Worm (Caenorhabditis elegans) whole organism, early embryonic: ENCODE results near the gene gpd-4.

ENCODE experiments used
- B0310.2 ChIP-seq: sonication (generic microtip); optimal IDR thresholded peaks from 2 replicates; lab custom pipeline; 2016; ENCODE audit warnings: mild to moderate bottlenecking, missing genetic modification characterization, missing compliant biosample characterization
- F13C5.2 ChIP-seq: sonication (generic microtip); optimal IDR thresholded peaks from 2 replicates; lab custom pipeline; 2017; ENCODE audit warnings: mild to moderate bottlenecking, missing genetic modification characterization, inconsistent platforms, missing compliant biosample characterization
- aly-1 ChIP-seq: sonication (generic microtip); optimal IDR thresholded peaks from 2 replicates; lab custom pipeline; 2016; ENCODE audit warnings: missing genetic modification characterization, missing compliant biosample characterization
- ama-1 ChIP-seq: fragments of 150-350 bp; optimal IDR thresholded peaks from 2 replicates; lab custom pipeline; 2014
- ceh-13 ChIP-seq: fragments of 200-800 bp; sonication (Bioruptor generic); optimal IDR thresholded peaks from 2 replicates; lab custom pipeline; 2018; ENCODE audit warnings: mild to moderate bottlenecking, missing genetic modification characterization, missing compliant biosample characterization
- ceh-36 ChIP-seq: sonication (generic microtip); optimal IDR thresholded peaks from 2 replicates; lab custom pipeline; 2016; ENCODE audit warnings: missing genetic modification characterization, inconsistent platforms, missing compliant biosample characterization
- ets-7 ChIP-seq: sonication (generic microtip); optimal IDR thresholded peaks from 2 replicates; lab custom pipeline; 2016; ENCODE audit warnings: missing genotype, missing genetic modification characterization, missing compliant biosample characterization
- flt-1 ChIP-seq: fragments of 200-800 bp; sonication (Bioruptor generic); IDR thresholded peaks from 2 replicates; pipeline ENCODE4 v1.3.6; 2022; ENCODE audit warnings: missing genetic modification characterization, missing compliant biosample characterization
- hmbx-1 ChIP-seq: sonication (generic microtip); optimal IDR thresholded peaks from 2 replicates; lab custom pipeline; 2016; ENCODE audit warnings: mild to moderate bottlenecking, missing genetic modification characterization, missing compliant biosample characterization
- hmg-4 ChIP-seq: fragments of 200-800 bp; sonication (Bioruptor generic); optimal IDR thresholded peaks from 2 replicates; lab custom pipeline; 2018; ENCODE audit warnings: mild to moderate bottlenecking, missing genetic modification characterization, missing compliant biosample characterization
- hnd-1 ChIP-seq: sonication (generic microtip); optimal IDR thresholded peaks from 2 replicates; lab custom pipeline; 2016; ENCODE audit warnings: missing genetic modification characterization, missing compliant biosample characterization
- pes-1 ChIP-seq: fragments of 200-800 bp; sonication (Bioruptor generic); IDR thresholded peaks from 2 replicates; pipeline ENCODE4 v1.3.6; 2022; ENCODE audit warnings: missing genetic modification reagents, missing genetic modification characterization, missing compliant biosample characterization
- scrt-1 ChIP-seq: fragments of 200-800 bp; sonication (Bioruptor generic); IDR thresholded peaks from 2 replicates; pipeline ENCODE4 v1.3.6; 2022; ENCODE audit warnings: missing genetic modification characterization, missing compliant biosample characterization
- sea-1 ChIP-seq: fragments of 200-800 bp; sonication (Bioruptor generic); conservative IDR thresholded peaks from 2 replicates; pipeline ENCODE4 v1.3.6; 2022; ENCODE audit warnings: missing genetic modification characterization, missing compliant biosample characterization
- tbx-11 ChIP-seq: fragments of 200-800 bp; sonication (Bioruptor generic); IDR thresholded peaks from 2 replicates; pipeline ENCODE4 v1.3.6; 2022; ENCODE audit warnings: missing genetic modification characterization, missing compliant biosample characterization
- tbx-37 ChIP-seq: fragments of 200-800 bp; sonication (Bioruptor generic); conservative IDR thresholded peaks from 2 replicates; pipeline ENCODE4 v1.3.6; 2022; ENCODE audit warnings: missing genetic modification reagents, missing genetic modification characterization, missing compliant biosample characterization
- tra-4 ChIP-seq: sonication (generic microtip); optimal IDR thresholded peaks from 2 replicates; lab custom pipeline; 2017; ENCODE audit warnings: missing genetic modification characterization, missing compliant biosample characterization

gpd-4 gene

ce11 chrII:10170837-10171318, at the start of gene gpd-4:
TSS of gene gpd-4 (plus strand) at chrII:10171268.
- TF ChIP-seq hmg-4 (GFP tag; lab: Kevin White, UChicago) (no peak), hmbx-1 (no peak), pes-1 (GFP tag; lab: Robert Waterston, UW) (no peak), aly-1 (tag; lab: Kevin White, UChicago) (no peak), tra-4 (tag; lab: Kevin White, UChicago) (no peak), sea-1 (no peak), ceh-13 (GFP tag; lab: Kevin White, UChicago) (no peak), ets-7 (tag; lab: Kevin White, UChicago) (no peak), scrt-1 (GFP tag; lab: Robert Waterston, UW) (no peak), tbx-11 (no peak), F13C5.2 (tag; lab: Kevin White, UChicago) (no peak), ceh-36 (no peak), flt-1 (no peak), hnd-1 (no peak), B0310.2 (tag; lab: Kevin White, UChicago) (no peak), ama-1 (lab: Kevin White, UChicago) (no peak), tbx-37 (GFP tag; lab: Robert Waterston, UW) (no peak)

ce11 chrII:10121725-10122124, 49.3 kb upstream of the gpd-4 start, which contains the start of gene lov-1:
TSS of gene lov-1 (minus strand) at chrII:10121825.
- TF ChIP-seq hmbx-1 (no peak), tbx-37 (GFP tag; lab: Robert Waterston, UW) (no peak), tbx-11 (no peak), B0310.2 (tag; lab: Kevin White, UChicago) (no peak), ceh-13 (GFP tag; lab: Kevin White, UChicago) (no peak), ceh-36 (no peak), ama-1 (lab: Kevin White, UChicago) (no peak), pes-1 (GFP tag; lab: Robert Waterston, UW) (no peak), tra-4 (tag; lab: Kevin White, UChicago) (no peak), ets-7 (tag; lab: Kevin White, UChicago) (no peak), flt-1 (no peak), hmg-4 (GFP tag; lab: Kevin White, UChicago) (no peak), aly-1 (tag; lab: Kevin White, UChicago) (no peak), sea-1 (no peak), F13C5.2 (tag; lab: Kevin White, UChicago) (no peak), hnd-1 (no peak), scrt-1 (GFP tag; lab: Robert Waterston, UW) (no peak)

ce11 chrII:10122465-10122864, 48.6 kb upstream of the gpd-4 start, which contains the start of gene F27E5.7:
TSS of gene F27E5.7 (plus strand) at chrII:10122765.
- no peak for TF ChIP-seq pes-1 (GFP tag; lab: Robert Waterston, UW)
- TF ChIP-seq ceh-13 (GFP tag; lab: Kevin White, UChicago): no peak
- no peak for TF ChIP-seq sea-1
- TF ChIP-seq hnd-1: no peak
- no peak for TF ChIP-seq tra-4 (tag; lab: Kevin White, UChicago)
- no peak for TF ChIP-seq hmbx-1
- no peak for TF ChIP-seq ets-7 (tag; lab: Kevin White, UChicago)
- TF ChIP-seq ceh-36: no peak

DNA sequence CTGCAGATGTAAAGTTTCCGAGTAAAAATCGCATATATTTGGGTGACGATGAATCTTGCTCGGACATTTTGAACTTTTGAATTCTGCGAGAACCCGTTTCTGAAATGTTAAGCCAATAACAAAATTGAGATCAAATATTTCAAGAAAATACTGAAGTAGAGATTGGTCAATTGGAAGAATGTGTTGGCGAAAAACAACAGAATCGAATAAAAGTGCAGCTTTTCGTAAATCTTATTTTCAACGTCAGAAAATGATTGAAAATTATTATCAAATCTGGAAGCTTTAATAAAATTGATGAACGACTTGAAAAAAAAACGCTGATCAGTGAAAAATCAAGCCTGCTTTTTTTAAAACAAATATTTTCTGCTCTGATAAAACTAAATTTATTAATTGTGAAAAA, 43.7 kb upstream of the gpd-4 start, which contains the start of gene F27E5.8:
TSS of gene F27E5.8 (minus strand) at position 101 of the 400 bp plus-strand sequence.
- TF ChIP-seq flt-1: no peak
- TF ChIP-seq ceh-13 (GFP tag; lab: Kevin White, UChicago): no peak
- no peak for TF ChIP-seq scrt-1 (GFP tag; lab: Robert Waterston, UW)
- TF ChIP-seq hmbx-1: no peak
- TF ChIP-seq F13C5.2 (tag; lab: Kevin White, UChicago): no peak
- no peak for TF ChIP-seq ama-1 (lab: Kevin White, UChicago)
- TF ChIP-seq ets-7 (tag; lab: Kevin White, UChicago): no peak
- no peak for TF ChIP-seq aly-1 (tag; lab: Kevin White, UChicago)
- TF ChIP-seq ceh-36: no peak
- no peak for TF ChIP-seq tbx-11
- no peak for TF ChIP-seq pes-1 (GFP tag; lab: Robert Waterston, UW)
- no peak for TF ChIP-seq hmg-4 (GFP tag; lab: Kevin White, UChicago)
- no peak for TF ChIP-seq tra-4 (tag; lab: Kevin White, UChicago)
- no peak for TF ChIP-seq tbx-37 (GFP tag; lab: Robert Waterston, UW)
- no peak for TF ChIP-seq sea-1
- TF ChIP-seq hnd-1: no peak
- TF ChIP-seq B0310.2 (tag; lab: Kevin White, UChicago): no peak

DNA sequence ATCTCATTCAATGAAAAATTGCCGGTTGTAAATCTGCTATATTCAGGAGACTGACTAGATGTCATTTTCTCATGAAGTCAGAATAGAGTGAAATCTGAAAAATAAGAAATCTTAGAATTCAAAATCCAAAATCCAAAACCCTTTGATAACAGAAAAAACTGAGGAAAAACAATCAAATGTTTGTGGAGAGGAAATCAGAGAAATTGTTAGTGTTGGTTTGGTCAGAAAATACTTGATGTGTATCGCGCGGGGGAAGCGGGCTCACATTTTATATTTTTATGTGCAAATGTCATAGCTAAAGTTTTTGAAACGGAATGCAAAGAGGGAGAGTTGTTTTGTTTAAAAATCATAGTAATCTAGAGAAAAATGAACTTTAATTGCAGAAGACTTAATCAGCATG, 39.3 kb upstream of the gpd-4 start, which contains the start of gene F27E5.5:
TSS of gene F27E5.5 (minus strand) at position 101 of the 400 bp plus-strand sequence.
- TF ChIP-seq pes-1 (GFP tag; lab: Robert Waterston, UW) (no peak), aly-1 (tag; lab: Kevin White, UChicago) (no peak), hmbx-1 (no peak), scrt-1 (GFP tag; lab: Robert Waterston, UW) (no peak), tbx-37 (GFP tag; lab: Robert Waterston, UW) (no peak)

DNA sequence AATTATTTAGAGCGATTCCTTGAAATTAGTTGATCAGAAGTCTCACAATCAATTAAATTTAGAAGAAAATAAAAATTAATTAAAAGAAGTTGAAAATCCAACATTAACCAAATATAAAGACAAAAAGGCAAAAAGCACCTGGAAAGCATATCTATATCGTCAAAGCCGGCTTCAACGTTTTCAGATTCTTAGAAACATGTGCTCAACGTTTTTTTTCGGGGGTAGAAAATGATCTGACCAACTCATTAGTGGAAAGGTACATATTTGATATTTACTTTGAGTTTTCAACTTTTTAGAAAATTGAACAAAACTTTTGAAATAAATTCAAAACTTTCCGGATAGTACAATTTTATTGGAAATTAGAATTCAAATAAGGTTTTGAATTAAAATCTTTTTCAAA, 38.2 kb upstream of the gpd-4 start:
- TF ChIP-seq ama-1 (lab: Kevin White, UChicago) (no peak), hnd-1 (no peak), B0310.2 (tag; lab: Kevin White, UChicago) (no peak), tbx-37 (GFP tag; lab: Robert Waterston, UW) (no peak), flt-1 (no peak), scrt-1 (GFP tag; lab: Robert Waterston, UW) (no peak), hmg-4 (GFP tag; lab: Kevin White, UChicago) (no peak), pes-1 (GFP tag; lab: Robert Waterston, UW) (no peak), tbx-11 (no peak), F13C5.2 (tag; lab: Kevin White, UChicago) (no peak), tra-4 (tag; lab: Kevin White, UChicago) (no peak), ceh-36 (no peak), sea-1 (no peak), hmbx-1 (no peak)

ce11 chrII:10134285-10134995, 36.6 kb upstream of the gpd-4 start, which contains the start of gene F27E5.9:
TSS of gene F27E5.9 (plus strand) at chrII:10134945.
- TF ChIP-seq F13C5.2 (tag; lab: Kevin White, UChicago) (no peak), flt-1 (no peak), tbx-11 (no peak), ets-7 (tag; lab: Kevin White, UChicago) (no peak), scrt-1 (GFP tag; lab: Robert Waterston, UW) (no peak), tbx-37 (GFP tag; lab: Robert Waterston, UW) (no peak), hmg-4 (GFP tag; lab: Kevin White, UChicago) (no peak), ama-1 (lab: Kevin White, UChicago) (no peak), sea-1 (no peak), B0310.2 (tag; lab: Kevin White, UChicago) (no peak), hmbx-1 (no peak), ceh-36 (no peak), pes-1 (GFP tag; lab: Robert Waterston, UW) (no peak), tra-4 (tag; lab: Kevin White, UChicago) (no peak), hnd-1 (no peak), ceh-13 (GFP tag; lab: Kevin White, UChicago) (no peak), aly-1 (tag; lab: Kevin White, UChicago) (no peak)
